Worm (Caenorhabditis elegans) whole organism, late embryonic: ENCODE measurements around the gene nhr-120.

Experiments used
- ama-1 ChIP-seq: fragments of 150-350 bp; optimal IDR thresholded peaks from 2 replicates; lab custom pipeline; 2014
- ceh-6 ChIP-seq: fragments of 200-800 bp; sonication (Bioruptor generic); optimal IDR thresholded peaks from 2 replicates; lab custom pipeline; 2018; ENCODE audit warnings: mild to moderate bottlenecking, missing genetic modification characterization, missing compliant biosample characterization
- dmd-4 ChIP-seq: sonication (generic microtip); optimal IDR thresholded peaks from 2 replicates; lab custom pipeline; 2016; ENCODE audit warnings: borderline replicate concordance, missing genetic modification characterization, missing compliant biosample characterization
- dve-1 ChIP-seq: sonication (generic microtip); optimal IDR thresholded peaks from 2 replicates; lab custom pipeline; 2017; ENCODE audit warnings: antibody characterized with exemption, mild to moderate bottlenecking, missing genetic modification characterization, missing compliant biosample characterization
- elt-2 ChIP-seq: sonication (generic microtip); optimal IDR thresholded peaks from 2 replicates; lab custom pipeline; 2016; ENCODE audit warnings: missing genetic modification reagents, missing genetic modification characterization, missing compliant biosample characterization
- nfya-1 ChIP-seq: sonication (generic microtip); optimal IDR thresholded peaks from 2 replicates; lab custom pipeline; 2017; ENCODE audit warnings: missing genetic modification characterization, mild to moderate bottlenecking, missing compliant biosample characterization, antibody characterized with exemption, moderate library complexity
- pat-9 ChIP-seq: fragments of 200-800 bp; sonication (Bioruptor generic); optimal IDR thresholded peaks from 2 replicates; lab custom pipeline; 2018; ENCODE audit warnings: mild to moderate bottlenecking, missing genetic modification characterization, moderate library complexity, missing compliant biosample characterization
- pqm-1 ChIP-seq: sonication (generic microtip); optimal IDR thresholded peaks from 2 replicates; lab custom pipeline; 2016; ENCODE audit warnings: missing genetic modification characterization, missing compliant biosample characterization
- pros-1 ChIP-seq: fragments of 150-350 bp; optimal IDR thresholded peaks from 2 replicates; lab custom pipeline; 2014; ENCODE audit warnings: missing biosample characterization, missing genetic modification reagents, missing genetic modification characterization
- sox-4 ChIP-seq: sonication (generic microtip); optimal IDR thresholded peaks from 2 replicates; lab custom pipeline; 2017; ENCODE audit warnings: mild to moderate bottlenecking, missing genetic modification characterization, inconsistent platforms, missing compliant biosample characterization
- tbx-2 ChIP-seq: sonication (generic microtip); optimal IDR thresholded peaks from 2 replicates; lab custom pipeline; 2016; ENCODE audit warnings: missing genetic modification characterization, missing compliant biosample characterization
- tbx-7 ChIP-seq: sonication (generic microtip); optimal IDR thresholded peaks from 2 replicates; lab custom pipeline; 2016; ENCODE audit warnings: missing genotype, missing genetic modification characterization, missing compliant biosample characterization
- ttx-3 ChIP-seq: sonication (generic microtip); optimal IDR thresholded peaks from 2 replicates; lab custom pipeline; 2016; ENCODE audit warnings: missing genetic modification reagents, missing genetic modification characterization, missing compliant biosample characterization

DNA sequence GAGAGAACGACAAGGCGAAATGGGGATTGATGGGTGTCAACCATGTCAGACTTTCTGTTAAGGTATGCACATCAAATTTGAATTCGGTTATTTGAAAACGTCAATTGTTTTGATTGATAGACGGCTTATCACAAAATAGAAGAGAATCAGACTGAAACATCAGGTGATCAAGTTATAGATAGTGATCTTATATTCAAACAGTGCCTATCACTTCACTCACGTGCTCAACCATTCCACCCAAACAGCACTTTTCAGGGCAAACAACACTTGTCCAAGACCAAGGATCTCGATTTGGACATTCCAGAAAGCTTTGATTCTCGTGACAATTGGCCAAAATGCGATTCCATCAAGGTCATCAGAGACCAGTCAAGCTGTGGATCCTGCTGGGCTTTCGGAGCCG, 32.8 kb downstream of the nhr-120 start:
- no peak for TF ChIP-seq pros-1
- no peak for TF ChIP-seq sox-4
- no peak for TF ChIP-seq dmd-4
- TF ChIP-seq pqm-1 = no peak
- no peak for TF ChIP-seq ttx-3 (tag; lab: Kevin White, UChicago)
- TF ChIP-seq ceh-6 = no peak
- no peak for TF ChIP-seq nfya-1 (tag; lab: Kevin White, UChicago)
- TF ChIP-seq tbx-2 (tag; lab: Kevin White, UChicago) = no peak
- no peak for TF ChIP-seq ama-1 (lab: Kevin White, UChicago)
- TF ChIP-seq dve-1 (tag; lab: Kevin White, UChicago) = no peak
- TF ChIP-seq elt-2 (tag; lab: Kevin White, UChicago) = no peak
- no peak for TF ChIP-seq pat-9 (tag; lab: Kevin White, UChicago)
- TF ChIP-seq tbx-7 = no peak
